Worm (Caenorhabditis elegans): ENCODE results near the gene rabn-5.

rabn-5 gene

DNA sequence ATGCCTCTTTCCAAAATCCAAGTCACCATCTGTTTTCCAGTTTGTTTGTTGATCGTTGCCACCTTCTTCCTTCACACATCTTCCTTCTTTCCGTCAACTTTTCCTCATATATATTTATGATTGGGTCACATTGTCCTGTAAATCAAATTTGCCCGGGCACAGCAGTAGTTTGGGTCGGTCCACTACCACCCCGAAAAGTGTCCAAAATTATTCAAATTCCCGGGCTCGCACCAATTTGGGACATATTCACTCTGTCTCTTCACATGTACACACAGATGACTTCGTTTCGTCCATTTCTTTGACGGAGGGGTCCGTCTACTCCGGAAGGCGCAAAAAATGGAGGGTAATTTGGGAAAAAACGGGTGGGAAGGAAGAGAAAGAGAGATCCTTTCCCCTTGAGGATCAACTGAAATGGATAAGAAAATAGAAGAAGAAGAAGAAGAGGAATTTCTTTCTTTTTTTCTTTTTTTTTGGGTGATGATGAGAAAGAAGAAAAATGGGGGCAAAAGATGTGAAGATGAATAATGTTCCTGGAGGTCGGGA lies 37.4 kb upstream of the rabn-5 start:
- peak; percentile 3 for TF ChIP-seq nfya-1 (tag; optimal IDR thresholded peaks at IDR 0.05; ENCODE audit: insufficient read depth)
- TF ChIP-seq nhr-76 (tag; optimal IDR thresholded peaks at IDR 0.05), result no peak

DNA sequence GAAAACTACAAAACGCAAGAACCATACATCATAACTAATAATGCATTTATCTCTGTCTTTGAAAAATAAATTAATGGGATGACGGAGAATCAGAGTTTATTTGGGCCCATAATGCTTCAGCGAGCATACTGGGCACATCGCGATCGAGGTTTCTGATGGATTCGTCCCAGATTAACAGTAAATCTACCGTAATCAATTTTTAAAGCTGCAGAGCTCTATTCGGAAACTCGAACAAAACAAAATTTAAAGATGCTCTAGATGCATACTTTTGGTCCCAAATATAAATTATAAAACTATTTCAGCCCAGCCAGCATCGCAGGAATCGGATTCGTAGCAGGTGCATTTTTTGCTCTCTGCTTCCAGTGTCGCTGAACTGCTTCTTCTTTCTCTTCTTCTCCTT lies 36.3 kb upstream of the rabn-5 start:
- TF ChIP-seq nhr-67 (tag; optimal IDR thresholded peaks at IDR 0.05) (no peak), daf-12 (tag; optimal IDR thresholded peaks at IDR 0.05) (no peak), ceh-9 (tag; optimal IDR thresholded peaks at IDR 0.05) (no peak), zag-1 (tag; optimal IDR thresholded peaks at IDR 0.05) (no peak), nhr-28 (tag; optimal IDR thresholded peaks at IDR 0.05) (no peak), R02D3.7 (tag; optimal IDR thresholded peaks at IDR 0.05) (no peak), fos-1 (tag; optimal IDR thresholded peaks at IDR 0.05) (no peak), mml-1 (tag; optimal IDR thresholded peaks at IDR 0.05) (no peak), ceh-28 (tag; optimal IDR thresholded peaks at IDR 0.05) (no peak), pqm-1 (tag; optimal IDR thresholded peaks at IDR 0.05) (no peak), ZK546.5 (tag; optimal IDR thresholded peaks at IDR 0.05) (no peak), elt-1 (tag; optimal IDR thresholded peaks at IDR 0.05) (no peak), fkh-2 (tag; optimal IDR thresholded peaks at IDR 0.05) (no peak), lsy-12 (tag; optimal IDR thresholded peaks at IDR 0.05) (no peak), hmg-11 (tag; optimal IDR thresholded peaks at IDR 0.05) (no peak), fkh-10 (GFP tag; optimal IDR thresholded peaks at IDR 0.05) (no peak), nhr-43 (tag; optimal IDR thresholded peaks at IDR 0.05; ENCODE audit: poor library complexity, severe bottlenecking) (no peak)

DNA sequence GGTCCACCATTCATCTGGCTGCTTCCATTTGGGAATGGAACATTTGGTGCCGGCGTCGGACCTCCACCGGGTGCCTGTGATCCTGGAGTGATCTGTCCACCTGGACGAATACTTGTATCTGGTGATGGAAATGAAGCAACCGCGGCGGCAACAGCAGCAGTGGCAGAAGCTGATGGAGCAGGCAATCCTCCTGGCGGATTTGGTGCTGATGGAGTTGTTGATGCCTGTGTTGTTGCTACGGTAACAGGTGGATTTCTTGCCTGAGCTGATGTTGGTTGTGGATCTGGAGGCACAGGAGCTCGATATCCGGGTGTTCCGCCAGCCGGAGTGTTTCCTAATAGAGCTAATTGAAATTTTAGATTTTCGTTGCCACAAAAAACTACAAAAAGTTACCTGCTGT lies 31.9 kb upstream of the rabn-5 start:
- no peak for TF ChIP-seq elt-3 (tag; optimal IDR thresholded peaks at IDR 0.05)
- TF ChIP-seq pqm-1 (tag; optimal IDR thresholded peaks at IDR 0.05), result no peak
- no peak for TF ChIP-seq ceh-82 (tag; optimal IDR thresholded peaks at IDR 0.05)
- no peak for TF ChIP-seq ceh-16 (tag; optimal IDR thresholded peaks at IDR 0.05)
- no peak for TF ChIP-seq nhr-12 (tag; optimal IDR thresholded peaks at IDR 0.05)
- TF ChIP-seq fos-1 (tag; optimal IDR thresholded peaks at IDR 0.05), result no peak
- TF ChIP-seq pha-4 (tag; optimal IDR thresholded peaks at IDR 0.05), result no peak
- no peak for TF ChIP-seq aly-2 (tag; optimal IDR thresholded peaks at IDR 0.05)
- no peak for TF ChIP-seq egl-27 (tag; optimal IDR thresholded peaks at IDR 0.05)
- no peak for TF ChIP-seq nhr-237 (tag; optimal IDR thresholded peaks at IDR 0.05)
- no peak for TF ChIP-seq snpc-4 (tag; optimal IDR thresholded peaks at IDR 0.05)
- no peak for TF ChIP-seq ceh-9 (tag; optimal IDR thresholded peaks at IDR 0.05)
- no peak for TF ChIP-seq unc-39 (tag; optimal IDR thresholded peaks at IDR 0.05)
- TF ChIP-seq ztf-11 (tag; optimal IDR thresholded peaks at IDR 0.05), result no peak
- TF ChIP-seq daf-12 (tag; optimal IDR thresholded peaks at IDR 0.05), result no peak

DNA sequence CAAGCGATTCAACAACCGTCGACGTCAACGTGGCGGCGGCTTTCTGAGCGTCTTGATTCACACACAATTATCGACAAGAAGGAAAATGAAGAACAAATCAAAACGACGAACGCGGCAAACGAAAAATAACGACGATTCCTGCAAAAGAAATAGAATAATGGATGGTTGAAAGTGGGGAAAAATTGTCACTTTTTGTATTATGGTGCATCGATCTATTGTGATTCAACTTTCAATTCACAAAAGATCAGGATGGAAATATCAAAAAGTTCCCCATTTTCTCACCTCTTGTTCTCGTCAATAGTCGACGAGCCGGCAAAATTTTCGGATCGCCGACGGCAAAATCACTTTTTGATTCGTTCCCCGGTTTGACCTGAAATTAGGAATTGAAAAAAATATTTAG lies 31.0 kb upstream of the rabn-5 start, which contains the start of the genes R12B2.13 and mdt-15:
R12B2.13 (minus strand) TSS at position 101 of the 400 bp plus-strand sequence.
mdt-15 (minus strand) TSS at position 376 of the 400 bp plus-strand sequence.
- TF ChIP-seq pqm-1 (tag; optimal IDR thresholded peaks at IDR 0.05) (no peak), ceh-9 (tag; optimal IDR thresholded peaks at IDR 0.05) (no peak), R02D3.7 (tag; optimal IDR thresholded peaks at IDR 0.05) (no peak), nhr-67 (tag; optimal IDR thresholded peaks at IDR 0.05) (no peak), snpc-4 (tag; optimal IDR thresholded peaks at IDR 0.05) (no peak), nhr-11 (tag; optimal IDR thresholded peaks at IDR 0.05) (no peak), sea-2 (GFP tag; optimal IDR thresholded peaks at IDR 0.05) (no peak), unc-62 (GFP tag; optimal IDR thresholded peaks at IDR 0.05) (no peak), mdl-1 (tag; optimal IDR thresholded peaks at IDR 0.05) (no peak), aly-2 (tag; optimal IDR thresholded peaks at IDR 0.05) (no peak), nhr-237 (tag; optimal IDR thresholded peaks at IDR 0.05) (no peak), egl-27 (tag; optimal IDR thresholded peaks at IDR 0.05) (no peak), lin-39 (tag; optimal IDR thresholded peaks at IDR 0.05) (no peak), nhr-23 (tag; optimal IDR thresholded peaks at IDR 0.05) (no peak), fkh-10 (GFP tag; optimal IDR thresholded peaks at IDR 0.05) (no peak), nfya-1 (tag; optimal IDR thresholded peaks at IDR 0.05; ENCODE audit: insufficient read depth) (no peak), tbx-2 (tag; optimal IDR thresholded peaks at IDR 0.05) (no peak), mml-1 (tag; optimal IDR thresholded peaks at IDR 0.05) (no peak), daf-12 (tag; optimal IDR thresholded peaks at IDR 0.05) (no peak)
